Worm (Caenorhabditis elegans) whole organism, young adult: ENCODE measurements around the gene cuc-1.

ENCODE experiments used
- B0035.1 ChIP-seq: sonication (generic microtip); optimal IDR thresholded peaks from 2 replicates; lab custom pipeline; 2016; ENCODE audit warnings: missing genetic modification characterization, mild to moderate bottlenecking, missing compliant biosample characterization, missing genotype, missing genetic modification reagents
- B0336.3 ChIP-seq: fragments of 200-800 bp; sonication (Bioruptor generic); IDR thresholded peaks from 2 replicates; pipeline ENCODE4 v1.3.6; 2022; ENCODE audit warnings: missing genetic modification characterization, missing compliant biosample characterization
- C06A6.2 ChIP-seq: fragments of 200-800 bp; sonication (Bioruptor generic); conservative IDR thresholded peaks from 2 replicates; pipeline ENCODE4 v1.3.6; 2022; ENCODE audit warnings: missing genetic modification characterization, missing compliant biosample characterization
- C17E4.6 ChIP-seq: fragments of 200-800 bp; sonication (Bioruptor generic); IDR thresholded peaks from 2 replicates; pipeline ENCODE4 v1.3.6; 2022; ENCODE audit warnings: missing genetic modification reagents, missing genetic modification characterization, missing compliant biosample characterization
- F22D6.2 ChIP-seq: sonication (generic microtip); optimal IDR thresholded peaks from 2 replicates; lab custom pipeline; 2016; ENCODE audit warnings: mild to moderate bottlenecking, missing genetic modification characterization, missing compliant biosample characterization
- F23B12.7 ChIP-seq: sonication (generic microtip); optimal IDR thresholded peaks from 2 replicates; lab custom pipeline; 2017; ENCODE audit warnings: missing genetic modification characterization, mild to moderate bottlenecking, missing compliant biosample characterization, antibody characterized with exemption, moderate library complexity; ENCODE audit not compliant: insufficient read depth
- K11D2.4 ChIP-seq: fragments of 200-800 bp; sonication (Bioruptor generic); IDR thresholded peaks from 2 replicates; pipeline ENCODE4 v1.3.6; 2022; ENCODE audit warnings: missing genetic modification reagents, missing genetic modification characterization, missing compliant biosample characterization
- K12H6.12 ChIP-seq: fragments of 200-800 bp; sonication (Bioruptor generic); optimal IDR thresholded peaks from 2 replicates; lab custom pipeline; 2018; ENCODE audit warnings: mild to moderate bottlenecking, missing genetic modification characterization, missing compliant biosample characterization
- T26A5.8 ChIP-seq: sonication (generic microtip); optimal IDR thresholded peaks from 2 replicates; lab custom pipeline; 2016; ENCODE audit warnings: missing genetic modification characterization, missing compliant biosample characterization
- Y53G8AR.9 ChIP-seq: fragments of 200-800 bp; sonication (Bioruptor generic); conservative IDR thresholded peaks from 2 replicates; pipeline ENCODE4 v1.3.6; 2022; ENCODE audit warnings: missing genetic modification reagents, missing genetic modification characterization, missing compliant biosample characterization
- Y56A3A.18 ChIP-seq: fragments of 200-800 bp; sonication (Bioruptor generic); IDR thresholded peaks from 2 replicates; pipeline ENCODE4 v1.3.6; 2022; ENCODE audit warnings: missing genetic modification reagents, missing genetic modification characterization, missing compliant biosample characterization
- ZK185.1 ChIP-seq: sonication (generic microtip); optimal IDR thresholded peaks from 2 replicates; lab custom pipeline; 2016; ENCODE audit warnings: mild to moderate bottlenecking, missing genetic modification characterization, missing compliant biosample characterization; ENCODE audit not compliant: poor library complexity, severe bottlenecking
- akir-1 ChIP-seq: fragments of 200-800 bp; sonication (Bioruptor generic); optimal IDR thresholded peaks from 2 replicates; lab custom pipeline; 2018; ENCODE audit warnings: mild to moderate bottlenecking, missing genetic modification characterization, moderate library complexity, missing compliant biosample characterization
- athp-1 ChIP-seq: sonication (generic microtip); optimal IDR thresholded peaks from 2 replicates; lab custom pipeline; 2017; ENCODE audit warnings: mild to moderate bottlenecking, missing genetic modification characterization, missing compliant biosample characterization
- attf-3 ChIP-seq: fragments of 200-800 bp; sonication (Bioruptor generic); conservative IDR thresholded peaks from 2 replicates; pipeline ENCODE4 v1.3.6; 2022; ENCODE audit warnings: missing genetic modification reagents, missing genetic modification characterization, missing compliant biosample characterization
- attf-5 ChIP-seq: fragments of 200-800 bp; sonication (Bioruptor generic); optimal IDR thresholded peaks from 2 replicates; lab custom pipeline; 2018; ENCODE audit warnings: mild to moderate bottlenecking, missing genetic modification characterization, missing compliant biosample characterization
- cebp-1 ChIP-seq, 2 experiments: fragments of 200-800 bp in 1 of 2; sonication (Bioruptor generic) in 1 of 2; sonication (generic microtip) in 1 of 2; IDR thresholded peaks in 1 of 2; optimal IDR thresholded peaks in 1 of 2; 2 replicates each; pipeline versions ENCODE4 v1.3.6 to Lab custom; 2017 to 2022; ENCODE audit warnings: missing compliant biosample characterization in 2 of 2, missing genetic modification characterization in 2 of 2, mild to moderate bottlenecking in 1 of 2, missing genetic modification reagents in 1 of 2, moderate library complexity in 1 of 2
- ceh-27 ChIP-seq: fragments of 200-800 bp; sonication (Bioruptor generic); optimal IDR thresholded peaks from 2 replicates; lab custom pipeline; 2018; ENCODE audit warnings: mild to moderate bottlenecking, missing genetic modification characterization, moderate library complexity, missing compliant biosample characterization
- chd-7 ChIP-seq: sonication (generic microtip); optimal IDR thresholded peaks from 2 replicates; lab custom pipeline; 2016; ENCODE audit warnings: mild to moderate bottlenecking, missing genetic modification characterization, moderate library complexity, missing compliant biosample characterization
- efl-1 ChIP-seq: fragments of 150-350 bp; optimal IDR thresholded peaks from 2 replicates; lab custom pipeline; 2014; ENCODE audit warnings: missing biosample characterization, missing genetic modification reagents, missing genetic modification characterization
- egrh-3 ChIP-seq: fragments of 200-800 bp; sonication (Bioruptor generic); IDR thresholded peaks from 2 replicates; pipeline ENCODE4 v1.3.6; 2022; ENCODE audit warnings: missing genetic modification reagents, missing genetic modification characterization, missing compliant biosample characterization
- hmg-1.2 ChIP-seq: fragments of 200-800 bp; sonication (Bioruptor generic); IDR thresholded peaks from 2 replicates; pipeline ENCODE4 v1.3.6; 2022; ENCODE audit warnings: missing genetic modification reagents, missing genetic modification characterization, missing compliant biosample characterization
- let-526 ChIP-seq: fragments of 200-800 bp; sonication (Bioruptor generic); IDR thresholded peaks from 2 replicates; pipeline ENCODE4 v1.3.6; 2022; ENCODE audit warnings: missing genetic modification reagents, missing genetic modification characterization, missing compliant biosample characterization
- let-607 ChIP-seq, 2 experiments: fragments of 200-800 bp in 1 of 2; sonication (Bioruptor generic) in 1 of 2; sonication (generic microtip) in 1 of 2; optimal IDR thresholded peaks; 2 replicates each; lab custom pipeline; 2016 to 2018; ENCODE audit warnings: mild to moderate bottlenecking in 2 of 2, missing compliant biosample characterization in 2 of 2, missing genetic modification characterization in 2 of 2, moderate library complexity in 2 of 2, missing genotype in 1 of 2
- lin-26 ChIP-seq: fragments of 200-800 bp; sonication (Bioruptor generic); IDR thresholded peaks from 2 replicates; pipeline ENCODE4 v1.3.6; 2022; ENCODE audit warnings: missing genetic modification reagents, missing genetic modification characterization, missing compliant biosample characterization
- lin-40 ChIP-seq: sonication (generic microtip); optimal IDR thresholded peaks from 2 replicates; lab custom pipeline; 2016; ENCODE audit warnings: missing genetic modification characterization, mild to moderate bottlenecking, missing compliant biosample characterization, missing genotype, missing genetic modification reagents
- lin-54 ChIP-seq: fragments of 200-800 bp; sonication (Bioruptor generic); optimal IDR thresholded peaks from 2 replicates; lab custom pipeline; 2018; ENCODE audit warnings: mild to moderate bottlenecking, missing genetic modification characterization, missing compliant biosample characterization
- lsy-27 ChIP-seq: sonication (generic microtip); optimal IDR thresholded peaks from 2 replicates; lab custom pipeline; 2017; ENCODE audit warnings: missing genetic modification characterization, mild to moderate bottlenecking, missing compliant biosample characterization, antibody characterized with exemption, missing genotype, borderline replicate concordance; ENCODE audit not compliant: insufficient read depth
- madf-10 ChIP-seq: sonication (generic microtip); optimal IDR thresholded peaks from 2 replicates; lab custom pipeline; 2016; ENCODE audit warnings: mild to moderate bottlenecking, missing genetic modification characterization, missing compliant biosample characterization
- madf-6 ChIP-seq: fragments of 200-800 bp; sonication (Bioruptor generic); IDR thresholded peaks from 2 replicates; pipeline ENCODE4 v1.3.6; 2022; ENCODE audit warnings: missing genetic modification reagents, missing genetic modification characterization, missing compliant biosample characterization
- mcd-1 ChIP-seq: fragments of 200-800 bp; sonication (Bioruptor generic); IDR thresholded peaks from 2 replicates; pipeline ENCODE4 v1.3.6; 2022; ENCODE audit warnings: missing genetic modification reagents, missing genetic modification characterization, missing compliant biosample characterization
- nfyb-1 ChIP-seq: fragments of 200-800 bp; sonication (Bioruptor generic); IDR thresholded peaks from 2 replicates; pipeline ENCODE4 v1.3.6; 2022; ENCODE audit warnings: missing genetic modification reagents, missing genetic modification characterization, missing compliant biosample characterization
- nhr-80 ChIP-seq: sonication (generic microtip); optimal IDR thresholded peaks from 2 replicates; lab custom pipeline; 2016; ENCODE audit warnings: missing genetic modification characterization, missing compliant biosample characterization
- pbrm-1 ChIP-seq: fragments of 200-800 bp; sonication (Bioruptor generic); IDR thresholded peaks from 2 replicates; pipeline ENCODE4 v1.3.6; 2022; ENCODE audit warnings: missing genetic modification reagents, missing genetic modification characterization, missing compliant biosample characterization
- sea-2 ChIP-seq: fragments of 200-800 bp; sonication (Bioruptor generic); IDR thresholded peaks from 2 replicates; pipeline ENCODE4 v1.3.6; 2022; ENCODE audit warnings: missing genetic modification characterization, missing compliant biosample characterization
- snpc-4 ChIP-seq, 5 experiments: fragments of 150-350 bp in 1 of 5; sonication (generic microtip) in 4 of 5; optimal IDR thresholded peaks; 2 replicates each; lab custom pipeline; 2014 to 2018; ENCODE audit warnings: missing genetic modification characterization in 5 of 5, missing biosample characterization in 3 of 5, antibody characterized with exemption in 2 of 5, mild to moderate bottlenecking in 2 of 5, missing compliant biosample characterization in 2 of 5, missing genotype in 2 of 5, moderate library complexity in 2 of 5, missing genetic modification reagents in 1 of 5
- somi-1 ChIP-seq: fragments of 200-800 bp; sonication (Bioruptor generic); optimal IDR thresholded peaks from 2 replicates; lab custom pipeline; 2018; ENCODE audit warnings: mild to moderate bottlenecking, missing genetic modification characterization, missing compliant biosample characterization
- sptf-2 ChIP-seq: fragments of 200-800 bp; sonication (Bioruptor generic); optimal IDR thresholded peaks from 2 replicates; lab custom pipeline; 2018; ENCODE audit warnings: mild to moderate bottlenecking, missing genetic modification characterization, missing compliant biosample characterization
- tbp1 ChIP-seq: fragments of 200-800 bp; sonication (Bioruptor generic); optimal IDR thresholded peaks from 2 replicates; lab custom pipeline; 2018; ENCODE audit warnings: mild to moderate bottlenecking, missing genetic modification characterization, missing compliant biosample characterization
- unc-62 ChIP-seq: fragments of 150-350 bp; optimal IDR thresholded peaks from 2 replicates; lab custom pipeline; 2014; ENCODE audit warnings: missing biosample characterization, missing genetic modification reagents, missing genetic modification characterization
- ztf-26 ChIP-seq: sonication (generic microtip); optimal IDR thresholded peaks from 2 replicates; lab custom pipeline; 2017; ENCODE audit warnings: missing genetic modification characterization, missing compliant biosample characterization
- ztf-6 ChIP-seq: fragments of 200-800 bp; sonication (Bioruptor generic); IDR thresholded peaks from 2 replicates; pipeline ENCODE4 v1.3.6; 2022; ENCODE audit warnings: missing genetic modification reagents, missing genetic modification characterization, missing compliant biosample characterization

The cuc-1 gene

DNA sequence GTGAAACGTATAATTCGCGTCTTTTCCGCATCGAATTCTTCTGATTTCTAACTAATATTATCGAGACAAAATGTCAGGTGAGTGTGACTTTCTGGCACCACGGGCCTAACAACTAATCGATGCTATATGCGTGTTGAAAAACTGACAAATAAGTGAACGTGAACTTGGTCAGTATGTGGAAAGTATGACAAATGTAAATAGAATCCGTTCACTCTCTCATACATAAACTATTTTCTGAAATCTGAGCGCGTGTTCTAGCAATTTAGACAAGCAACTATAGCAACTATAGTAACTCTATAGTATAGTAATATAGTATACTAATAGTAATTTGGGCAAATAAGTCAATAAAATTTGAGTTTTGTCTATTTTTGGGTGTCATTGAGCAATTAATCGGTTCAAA lies 31.5 kb upstream of the cuc-1 start:
- TF ChIP-seq efl-1 (GFP tag; lab: Kevin White, UChicago) = no peak
- no peak for TF ChIP-seq akir-1
- TF ChIP-seq, all 124 proteins: peak for 0

DNA sequence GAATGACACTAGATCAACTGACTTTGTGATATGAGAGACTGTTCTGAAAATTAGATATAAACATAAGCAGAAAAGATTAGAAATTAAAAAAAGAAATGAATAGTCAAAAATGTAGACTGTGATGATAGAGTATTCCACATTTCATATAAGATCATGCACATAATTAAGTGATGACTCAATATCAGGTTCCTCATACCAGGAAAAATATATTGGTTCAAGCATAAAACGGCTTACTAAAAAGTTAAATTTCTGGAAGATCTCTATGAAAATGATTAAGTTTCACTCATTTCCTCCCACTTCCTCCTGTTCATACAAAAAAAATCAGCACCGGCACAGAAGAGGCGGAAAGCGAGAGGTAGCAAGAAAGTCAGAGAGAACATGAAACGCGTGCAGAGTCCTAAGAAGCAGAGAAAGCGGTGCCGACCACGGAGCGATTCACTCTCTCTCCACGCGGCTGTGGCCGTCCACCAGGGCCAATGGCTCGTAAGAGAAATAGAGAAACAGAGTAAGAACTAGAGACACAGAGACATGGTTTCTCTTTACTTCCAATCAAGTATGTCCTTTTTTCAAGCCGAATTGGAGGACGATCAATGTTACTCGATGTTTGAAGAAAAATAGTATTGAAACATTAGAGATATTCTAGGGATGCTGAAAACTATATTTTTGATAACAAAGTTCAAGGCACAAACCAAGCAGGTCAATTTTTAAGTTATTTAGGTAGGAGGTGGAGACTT lies 31.0 kb upstream of the cuc-1 start, which contains the start of the genes ZK688.5 and fahd-1:
Gene ZK688.5 (minus strand): TSS at position 51 of the 734 bp plus-strand sequence.
Gene fahd-1 (plus strand): TSS at position 684 of the 734 bp plus-strand sequence.
- TF ChIP-seq C06A6.2 (GFP tag; lab: Robert Waterston, UW) = 0 out of 2 replicates have a peak, but pooled peaks have one; percentile 35
- TF ChIP-seq B0336.3 (GFP tag; lab: Robert Waterston, UW) = 0 out of 2 replicates have a peak, but pooled peaks have one; percentile 52
- TF ChIP-seq unc-62 (GFP tag; lab: Kevin White, UChicago) = peak; percentile 23
- peak; percentile 87; the same call in 1 of the 2 replicates for TF ChIP-seq hmg-1.2 (GFP tag; lab: Robert Waterston, UW)
- no peak for TF ChIP-seq ztf-6 (GFP tag; lab: Robert Waterston, UW)
- TF ChIP-seq K12H6.12 (tag; lab: Kevin White, UChicago) = peak; percentile 34
- no peak; the same call in 1 of the 2 replicates for TF ChIP-seq mcd-1
- peak; percentile 26 for TF ChIP-seq ZK185.1 (tag; lab: Kevin White, UChicago)
- peak; percentile 56; the same call in 1 of the 2 replicates for TF ChIP-seq Y53G8AR.9 (GFP tag; lab: Robert Waterston, UW)
- TF ChIP-seq cebp-1 (GFP tag; IDR thresholded peaks at IDR 0.05; lab: Robert Waterston, UW) = no peak
- peak; percentile 75 for TF ChIP-seq cebp-1 (tag; optimal IDR thresholded peaks at IDR 0.05; lab: Kevin White, UChicago)
- peak; percentile 39 for TF ChIP-seq ztf-26
- no peak for TF ChIP-seq B0035.1 (tag; lab: Kevin White, UChicago)
- no peak for TF ChIP-seq F22D6.2 (tag; lab: Kevin White, UChicago)
- TF ChIP-seq attf-3 = 0 out of 2 replicates have a peak, but pooled peaks have one; percentile 22
- TF ChIP-seq K11D2.4 (GFP tag; lab: Robert Waterston, UW) = 0 out of 2 replicates have a peak, but pooled peaks have one; percentile 10
- no peak for TF ChIP-seq F23B12.7 (tag; lab: Kevin White, UChicago)
- peak; percentile 24; the same call in 1 of the 2 replicates for TF ChIP-seq egrh-3 (GFP tag; lab: Robert Waterston, UW)
- TF ChIP-seq C17E4.6 (GFP tag; lab: Robert Waterston, UW) = no peak
- TF ChIP-seq snpc-4 (GFP tag; optimal IDR thresholded peaks at IDR 0.05; lab: Kevin White, UChicago) = no peak
- TF ChIP-seq snpc-4 (tag; optimal IDR thresholded peaks at IDR 0.05; lab: Kevin White, UChicago) = peak in 3 of 4 experiments; percentile 2 to 48 (median 12)
- TF ChIP-seq chd-7 (tag; lab: Kevin White, UChicago) = peak; percentile 29
- no peak for TF ChIP-seq Y56A3A.18 (GFP tag; lab: Robert Waterston, UW)
- no peak for TF ChIP-seq sptf-2 (GFP tag; lab: Kevin White, UChicago)
- peak; percentile 66; the same call in 1 of the 2 replicates for TF ChIP-seq nfyb-1 (GFP tag; lab: Robert Waterston, UW)
- no peak for TF ChIP-seq athp-1
- TF ChIP-seq somi-1 (GFP tag; lab: Kevin White, UChicago) = peak; percentile 43
- peak; percentile 27 to 51 for TF ChIP-seq let-607 (tag; optimal IDR thresholded peaks at IDR 0.05; lab: Kevin White, UChicago)
- peak; percentile 86 for TF ChIP-seq attf-5
- TF ChIP-seq sea-2 (GFP tag; lab: Robert Waterston, UW) = no peak
- TF ChIP-seq tbp1 = peak; percentile 45
- TF ChIP-seq madf-10 (tag; lab: Kevin White, UChicago) = peak; percentile 14
- TF ChIP-seq pbrm-1 (GFP tag; lab: Robert Waterston, UW) = 0 out of 2 replicates have a peak, but pooled peaks have one; percentile 26
- peak; percentile 50; the same call in 1 of the 2 replicates for TF ChIP-seq let-526 (GFP tag; lab: Robert Waterston, UW)
- TF ChIP-seq T26A5.8 (tag; lab: Kevin White, UChicago) = no peak
- TF ChIP-seq nhr-80 (tag; lab: Kevin White, UChicago) = peak; percentile 91
- TF ChIP-seq lsy-27 (tag; lab: Kevin White, UChicago) = peak; percentile 71
- peak; percentile 27; the same call in 1 of the 2 replicates for TF ChIP-seq madf-6 (GFP tag; lab: Robert Waterston, UW)
- peak; percentile 7 for TF ChIP-seq lin-54 (GFP tag; lab: Kevin White, UChicago)
- TF ChIP-seq lin-26 (GFP tag; lab: Robert Waterston, UW) = 0 out of 2 replicates have a peak, but pooled peaks have one; percentile 25
- TF ChIP-seq lin-40 (tag; lab: Kevin White, UChicago) = peak; percentile 69
- peak; percentile 44 for TF ChIP-seq ceh-27 (GFP tag; lab: Kevin White, UChicago)
- TF ChIP-seq, all 124 proteins: peak for 29
